Worm (Caenorhabditis elegans): ENCODE results near the gene F43H9.3.
A peak's percentile ranks its signal among the peaks of the same experiment; 100 is the strongest.

The F43H9.3 gene

DNA sequence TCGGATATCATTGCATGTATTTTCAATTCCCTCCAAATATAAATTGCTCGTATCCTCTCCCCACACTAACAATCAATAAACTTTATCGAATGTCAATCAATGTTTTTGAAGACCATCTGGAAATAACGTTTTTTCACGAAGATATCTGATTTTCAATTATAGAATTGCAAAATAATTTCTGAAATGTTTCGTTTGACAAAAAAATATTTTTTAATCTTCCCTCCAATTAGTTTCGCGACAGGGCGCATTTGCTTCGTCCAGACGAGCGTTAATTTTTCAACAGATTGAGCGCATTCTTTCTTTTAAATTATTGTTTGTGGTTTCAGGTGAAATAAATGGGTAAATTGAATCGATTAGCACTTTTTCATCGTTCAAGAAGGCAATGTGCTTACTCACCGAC, 6.4 kb upstream of the F43H9.3 start, which contains the start of gene vars-1 (continued):
- TF ChIP-seq nhr-76 (tag; optimal IDR thresholded peaks at IDR 0.05) = no peak
- no peak for TF ChIP-seq daf-8 (GFP tag; IDR thresholded peaks at IDR 0.05)
- TF ChIP-seq T20F7.1 (GFP tag; optimal IDR thresholded peaks at IDR 0.05) = peak; percentile 46
- TF ChIP-seq hlh-11 (tag; optimal IDR thresholded peaks at IDR 0.05) = no peak
- no peak for TF ChIP-seq ceh-82 (tag; optimal IDR thresholded peaks at IDR 0.05)
- no peak for TF ChIP-seq tra-1 (GFP tag; IDR thresholded peaks at IDR 0.05)
- TF ChIP-seq egl-27 (tag; optimal IDR thresholded peaks at IDR 0.05) = no peak
- no peak for TF ChIP-seq cey-2 (tag; optimal IDR thresholded peaks at IDR 0.05; ENCODE audit: borderline replicate concordance, insufficient read depth)
- TF ChIP-seq aly-2 (tag; optimal IDR thresholded peaks at IDR 0.05) = no peak
- TF ChIP-seq hmg-1.1 (GFP tag; IDR thresholded peaks at IDR 0.05) = no peak
- TF ChIP-seq mdt-29 (GFP tag; IDR thresholded peaks at IDR 0.05) = no peak
- peak; percentile 93 for TF ChIP-seq dpl-1 (GFP tag; optimal IDR thresholded peaks at IDR 0.05)
- TF ChIP-seq Y75B8A.6 (GFP tag; IDR thresholded peaks at IDR 0.05) = no peak
- TF ChIP-seq nhr-28 (tag; optimal IDR thresholded peaks at IDR 0.05) = peak; percentile 38
- TF ChIP-seq ZK337.2 (GFP tag; IDR thresholded peaks at IDR 0.05) = no peak
- no peak for TF ChIP-seq attf-4 (tag; optimal IDR thresholded peaks at IDR 0.05)
- TF ChIP-seq lin-1 (GFP tag; IDR thresholded peaks at IDR 0.05) = no peak
- no peak for TF ChIP-seq F37D6.2 (tag; optimal IDR thresholded peaks at IDR 0.05)
- TF ChIP-seq saeg-2 (GFP tag; IDR thresholded peaks at IDR 0.05) = no peak
- 0 out of 2 replicates have a peak, but pooled peaks have one; percentile 13 for TF ChIP-seq dmd-6 (GFP tag; IDR thresholded peaks at IDR 0.05)
- TF ChIP-seq mxl-2 (GFP tag; conservative IDR thresholded peaks at IDR 0.05) = no peak
- peak; percentile 19 for TF ChIP-seq duxl-1 (tag; optimal IDR thresholded peaks at IDR 0.05; ENCODE audit: poor library complexity)
- TF ChIP-seq snpc-1.2 (GFP tag; IDR thresholded peaks at IDR 0.05) = 0 out of 2 replicates have a peak, but pooled peaks have one; percentile 31

DNA sequence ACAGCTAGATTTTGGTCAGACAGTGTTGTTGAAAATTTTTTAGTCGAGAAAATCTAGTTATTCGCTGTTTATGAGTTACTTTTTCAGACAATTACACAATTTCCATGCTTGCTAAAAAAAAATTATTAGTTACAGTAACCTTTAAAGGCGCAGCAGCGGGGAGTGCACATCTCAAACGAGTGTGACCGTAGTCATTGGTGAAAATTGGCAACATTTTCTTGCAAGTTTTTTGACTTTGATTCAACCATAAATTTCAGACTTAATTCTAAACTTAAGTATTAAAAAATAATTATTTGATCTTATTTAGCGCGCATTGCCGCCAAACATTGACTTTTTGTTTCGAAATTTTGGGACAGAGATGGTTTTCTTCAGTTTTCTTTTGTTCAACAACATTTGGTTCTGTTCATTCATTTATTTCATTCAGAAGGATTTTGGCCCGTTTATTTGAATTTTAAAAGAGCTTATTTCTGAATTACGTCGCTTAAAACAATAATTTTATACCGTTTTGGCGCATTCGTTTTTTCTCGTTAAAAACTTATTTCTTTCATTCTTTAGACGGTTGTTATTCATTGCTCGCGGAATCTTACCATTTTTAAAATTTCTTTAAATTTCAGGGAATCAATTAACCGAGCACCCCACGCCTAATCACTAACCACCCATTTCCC, 4.2 kb upstream of the F43H9.3 start, which contains the start of gene oma-2:
oma-2 (plus strand) TSS at position 615 of the 665 bp plus-strand sequence.
- TF ChIP-seq F49E8.2 (tag; optimal IDR thresholded peaks at IDR 0.05; ENCODE audit: borderline replicate concordance) (peak; percentile 35), spr-1 (tag; optimal IDR thresholded peaks at IDR 0.05) (no peak), lsy-2 (tag; optimal IDR thresholded peaks at IDR 0.05) (peak in 1 of 2 experiments; percentile 25), nhr-102 (tag; optimal IDR thresholded peaks at IDR 0.05) (no peak), pha-4 (GFP tag; IDR thresholded peaks at IDR 0.05) (no peak), pha-4 (tag; optimal IDR thresholded peaks at IDR 0.05) (no peak), nhr-48 (tag; optimal IDR thresholded peaks at IDR 0.05) (no peak), ztf-7 (tag; optimal IDR thresholded peaks at IDR 0.05) (no peak), lin-38 (GFP tag; IDR thresholded peaks at IDR 0.05) (peak; percentile 34), unc-130 (GFP tag; optimal IDR thresholded peaks at IDR 0.05) (peak; percentile 33), vab-7 (GFP tag; IDR thresholded peaks at IDR 0.05) (no peak), lin-13 (GFP tag; optimal IDR thresholded peaks at IDR 0.05) (peak; percentile 33), ctbp-1 (GFP tag; IDR thresholded peaks at IDR 0.05) (no peak), hif-1 (tag; optimal IDR thresholded peaks at IDR 0.05) (no peak), T20F7.1 (GFP tag; optimal IDR thresholded peaks at IDR 0.05) (no peak), ceh-62 (tag; optimal IDR thresholded peaks at IDR 0.05) (no peak), nhr-77 (tag; optimal IDR thresholded peaks at IDR 0.05) (no peak), snpc-1.2 (GFP tag; IDR thresholded peaks at IDR 0.05) (no peak), ceh-82 (tag; optimal IDR thresholded peaks at IDR 0.05) (no peak), tra-1 (GFP tag; IDR thresholded peaks at IDR 0.05) (no peak), aha-1 (tag) (no peak)

Data from whole organism, L4 larva.